Worm (Caenorhabditis elegans) whole organism, dauer: ENCODE data around the gene ZK418.5.

Experiments
- unc-62 ChIP-seq: sonication (generic microtip); optimal IDR thresholded peaks from 2 replicates; lab custom pipeline; 2017; ENCODE audit warnings: missing biosample characterization, missing genetic modification reagents, missing genetic modification characterization

ZK418.5 gene

ce11 chrIII:7087691-7088323 lies 14.2 kb upstream of the ZK418.5 start, which contains the start of gene fubl-2:
Gene fubl-2, minus strand, starts transcription at chrIII:7087741.
- no peak for TF ChIP-seq unc-62

- TF ChIP-seq unc-62 = no peak
Measured at ce11 chrIII:7087180-7087579, 13.5 kb upstream of the ZK418.5 start.

ce11 chrIII:7084908-7085307 lies 11.3 kb upstream of the ZK418.5 start, which contains the start of gene tofu-7:
Gene tofu-7, minus strand, starts transcription at chrIII:7085018.
- no peak for TF ChIP-seq unc-62

- TF ChIP-seq unc-62 = no peak
Measured at ce11 chrIII:7083106-7083505, 9.5 kb upstream of the ZK418.5 start.

ce11 chrIII:7081488-7081887 lies 7.8 kb upstream of the ZK418.5 start:
- no peak for TF ChIP-seq unc-62

ce11 chrIII:7080689-7081088 lies 7.0 kb upstream of the ZK418.5 start, which contains the start of gene ZK418.7:
Gene ZK418.7, minus strand, starts transcription at chrIII:7080789.
- TF ChIP-seq unc-62 = no peak

- no peak for TF ChIP-seq unc-62
Measured at ce11 chrIII:7078737-7079136, 5.1 kb upstream of the ZK418.5 start, which contains the start of gene ZK418.6. Gene ZK418.6, minus strand, starts transcription at chrIII:7078837.

ce11 chrIII:7076386-7076785 lies 2.7 kb upstream of the ZK418.5 start, which contains the start of gene ZK418.13:
Gene ZK418.13, minus strand, starts transcription at chrIII:7076486.
- TF ChIP-seq unc-62 = no peak

ce11 chrIII:7072452-7072851 lies 1.2 kb downstream of the ZK418.5 start, which contains the start of gene lin-37:
Gene lin-37, minus strand, starts transcription at chrIII:7072552.
- no peak for TF ChIP-seq unc-62

- no peak for TF ChIP-seq unc-62
Measured at ce11 chrIII:7069981-7070380, 3.7 kb downstream of the ZK418.5 start, which contains the start of gene tmem-17. Gene tmem-17, plus strand, starts transcription at chrIII:7070281.

- TF ChIP-seq unc-62 = no peak
Measured at ce11 chrIII:7068520-7069113, 5.0 kb downstream of the ZK418.5 start, which contains the start of the genes ubc-18 and R01H2.8. Gene ubc-18, minus strand, starts transcription at chrIII:7068570. Gene R01H2.8, plus strand, starts transcription at chrIII:7069063.

- TF ChIP-seq unc-62 = no peak
Measured at ce11 chrIII:7067385-7067896, 6.2 kb downstream of the ZK418.5 start, which contains the start of gene ger-1. Gene ger-1, minus strand, starts transcription at chrIII:7067477.

- TF ChIP-seq unc-62 = no peak
Measured at ce11 chrIII:7064185-7064584, 9.5 kb downstream of the ZK418.5 start, which contains the start of gene R01H2.4. Gene R01H2.4, minus strand, starts transcription at chrIII:7064285.

- no peak for TF ChIP-seq unc-62
Measured at ce11 chrIII:7063061-7063460, 10.6 kb downstream of the ZK418.5 start.

ce11 chrIII:7062580-7062979 lies 11.1 kb downstream of the ZK418.5 start, which contains the start of gene R01H2.1:
Gene R01H2.1, plus strand, starts transcription at chrIII:7062880.
- no peak for TF ChIP-seq unc-62

ce11 chrIII:7060531-7061095 lies 13.0 kb downstream of the ZK418.5 start, which contains the start of gene egg-2:
Gene egg-2, minus strand, starts transcription at chrIII:7060583.
- no peak for TF ChIP-seq unc-62

- TF ChIP-seq unc-62 = no peak
Measured at ce11 chrIII:7056241-7056640, 17.4 kb downstream of the ZK418.5 start, which contains the start of gene R01H2.2. Gene R01H2.2, plus strand, starts transcription at chrIII:7056541.
